Fruit fly (Drosophila melanogaster): ENCODE data around the gene CG34267.

Gene CG34267

DNA sequence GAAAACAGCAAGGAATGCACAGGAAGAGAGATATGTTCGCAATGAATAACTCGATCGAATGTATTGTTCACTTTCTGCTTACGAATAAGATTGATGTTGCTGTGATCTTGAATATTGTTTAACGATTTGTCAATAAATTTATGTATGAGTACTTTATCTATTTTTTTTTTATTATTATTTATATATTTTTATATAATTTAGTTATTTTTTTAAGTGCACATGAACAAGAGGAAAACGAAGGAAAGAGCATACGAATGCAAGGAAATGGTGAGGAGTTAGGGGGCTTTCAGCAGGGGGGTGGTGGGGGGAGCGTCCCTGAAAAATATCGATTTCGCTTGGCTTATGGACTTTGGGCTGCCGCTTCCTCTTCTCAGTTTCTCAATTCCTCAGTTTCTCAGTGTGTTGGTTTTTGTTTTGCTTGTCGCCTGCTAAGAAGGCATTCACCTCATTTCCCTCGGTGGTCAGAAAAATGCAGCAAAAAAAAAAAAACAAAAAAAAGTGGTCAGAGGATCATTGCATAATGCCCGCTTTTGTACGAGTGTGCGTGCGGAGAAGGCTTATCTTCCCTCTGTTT is 31.1 kb upstream of the CG34267 start:
- TF ChIP-seq toe (GFP tag; optimal IDR thresholded peaks at IDR 0.05) (no peak), cnc (optimal IDR thresholded peaks at IDR 0.05) (no peak), Mnt (GFP tag; optimal IDR thresholded peaks at IDR 0.05) (no peak), cic (GFP tag; optimal IDR thresholded peaks at IDR 0.05) (no peak), bab1 (GFP tag; optimal IDR thresholded peaks at IDR 0.05) (no peak), CG11617 (GFP tag; optimal IDR thresholded peaks at IDR 0.05) (no peak), Crg-1 (GFP tag; optimal IDR thresholded peaks at IDR 0.05) (no peak), CG7101 (tag; optimal IDR thresholded peaks at IDR 0.05) (no peak), CG7045 (GFP tag; optimal IDR thresholded peaks at IDR 0.05) (no peak), Hr96 (GFP tag; optimal IDR thresholded peaks at IDR 0.05) (no peak), ovo (GFP tag; optimal IDR thresholded peaks at IDR 0.05) (no peak), CG33017 (tag; optimal IDR thresholded peaks at IDR 0.05) (no peak), CG14711 (tag; optimal IDR thresholded peaks at IDR 0.05) (no peak), tj (GFP tag; optimal IDR thresholded peaks at IDR 0.05) (no peak), kay (GFP tag; ENCODE audit: borderline replicate concordance) (no peak), CG5204 (GFP tag; optimal IDR thresholded peaks at IDR 0.05) (no peak), CG1620 (GFP tag; optimal IDR thresholded peaks at IDR 0.05) (no peak), pad (GFP tag; optimal IDR thresholded peaks at IDR 0.05) (no peak)

dm6 chr3L:530813-531212 is 30.6 kb upstream of the CG34267 start:
- TF ChIP-seq CG7101 (tag; optimal IDR thresholded peaks at IDR 0.05) (no peak), ovo (GFP tag; optimal IDR thresholded peaks at IDR 0.05) (no peak), toe (GFP tag; optimal IDR thresholded peaks at IDR 0.05) (no peak), CG33017 (tag; optimal IDR thresholded peaks at IDR 0.05) (no peak)

dm6 chr3L:528037-528436 is 27.8 kb upstream of the CG34267 start, which contains the start of gene CG34269:
Gene CG34269 (plus strand): TSS chr3L:528337.
- TF ChIP-seq CG1620 (GFP tag; optimal IDR thresholded peaks at IDR 0.05): no peak
- no peak for TF ChIP-seq Mnt (GFP tag; optimal IDR thresholded peaks at IDR 0.05)
- TF ChIP-seq tj (GFP tag; optimal IDR thresholded peaks at IDR 0.05): no peak

dm6 chr3L:524246-524645 is 24.0 kb upstream of the CG34267 start:
- TF ChIP-seq cnc (optimal IDR thresholded peaks at IDR 0.05) (no peak), cic (GFP tag; optimal IDR thresholded peaks at IDR 0.05) (no peak), Hr96 (GFP tag; optimal IDR thresholded peaks at IDR 0.05) (no peak), CG1620 (GFP tag; optimal IDR thresholded peaks at IDR 0.05) (no peak), Mnt (GFP tag; optimal IDR thresholded peaks at IDR 0.05) (no peak), ovo (GFP tag; optimal IDR thresholded peaks at IDR 0.05) (no peak), CG33017 (tag; optimal IDR thresholded peaks at IDR 0.05) (no peak), CG11617 (GFP tag; optimal IDR thresholded peaks at IDR 0.05) (no peak), tj (GFP tag; optimal IDR thresholded peaks at IDR 0.05) (no peak), CG12768 (GFP tag; optimal IDR thresholded peaks at IDR 0.05) (no peak), pad (GFP tag; optimal IDR thresholded peaks at IDR 0.05) (no peak), toe (GFP tag; optimal IDR thresholded peaks at IDR 0.05) (no peak)

dm6 chr3L:520465-521216 is 20.4 kb upstream of the CG34267 start:
- TF ChIP-seq cic (GFP tag; optimal IDR thresholded peaks at IDR 0.05) (no peak), Crg-1 (GFP tag; optimal IDR thresholded peaks at IDR 0.05) (no peak)

DNA sequence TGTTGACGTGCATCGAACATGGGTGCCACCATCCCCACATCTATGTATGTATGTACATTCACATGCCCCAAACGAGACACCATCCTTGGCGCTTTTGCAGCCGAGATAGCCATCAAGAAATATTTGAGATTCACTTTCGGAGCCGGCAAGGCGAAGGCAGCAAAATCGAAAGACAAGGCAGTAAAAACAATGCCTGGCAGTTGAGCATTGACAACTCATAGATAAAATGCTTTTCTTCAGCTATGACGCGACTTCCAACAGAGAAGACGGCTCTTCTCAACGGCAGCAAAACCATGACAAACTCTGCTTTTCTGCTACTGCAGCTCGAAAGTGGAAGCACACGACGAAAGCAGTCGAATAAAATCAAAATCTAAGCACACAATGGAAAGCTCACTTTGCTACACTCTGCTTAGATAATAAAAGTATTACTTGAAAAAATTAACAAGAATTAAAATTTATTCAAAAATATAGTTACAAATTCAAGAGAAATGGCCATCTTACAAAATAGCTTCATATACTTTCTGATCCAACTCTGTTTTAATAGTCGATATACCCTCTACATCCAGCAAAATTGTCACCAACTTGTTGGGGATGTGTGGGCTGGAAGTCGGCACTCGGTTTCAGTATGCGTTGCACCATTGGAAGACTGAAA is 16.8 kb upstream of the CG34267 start:
- TF ChIP-seq pad (GFP tag; optimal IDR thresholded peaks at IDR 0.05): no peak
- no peak for TF ChIP-seq Mnt (GFP tag; optimal IDR thresholded peaks at IDR 0.05)
- no peak for TF ChIP-seq toe (GFP tag; optimal IDR thresholded peaks at IDR 0.05)
- no peak for TF ChIP-seq CG14711 (tag; optimal IDR thresholded peaks at IDR 0.05)
- TF ChIP-seq Hr96 (GFP tag; optimal IDR thresholded peaks at IDR 0.05): no peak
- TF ChIP-seq bab1 (GFP tag; optimal IDR thresholded peaks at IDR 0.05): no peak
- no peak for TF ChIP-seq CG5204 (GFP tag; optimal IDR thresholded peaks at IDR 0.05)
- TF ChIP-seq Crg-1 (GFP tag; optimal IDR thresholded peaks at IDR 0.05): no peak
- no peak for TF ChIP-seq CG11617 (GFP tag; optimal IDR thresholded peaks at IDR 0.05)
- no peak for TF ChIP-seq CG12768 (GFP tag; optimal IDR thresholded peaks at IDR 0.05)
- TF ChIP-seq CG1620 (GFP tag; optimal IDR thresholded peaks at IDR 0.05): no peak
- TF ChIP-seq CG33017 (tag; optimal IDR thresholded peaks at IDR 0.05): no peak
- TF ChIP-seq CG7101 (tag; optimal IDR thresholded peaks at IDR 0.05): no peak
- TF ChIP-seq kay (GFP tag; ENCODE audit: borderline replicate concordance): no peak

- TF ChIP-seq CG11617 (GFP tag; optimal IDR thresholded peaks at IDR 0.05) (no peak), cnc (optimal IDR thresholded peaks at IDR 0.05) (no peak), bab1 (GFP tag; optimal IDR thresholded peaks at IDR 0.05) (no peak), kay (GFP tag; ENCODE audit: borderline replicate concordance) (no peak), CG7045 (GFP tag; optimal IDR thresholded peaks at IDR 0.05) (no peak), toe (GFP tag; optimal IDR thresholded peaks at IDR 0.05) (no peak), pad (GFP tag; optimal IDR thresholded peaks at IDR 0.05) (no peak), Clk (GFP tag; optimal IDR thresholded peaks at IDR 0.05) (no peak), CG7101 (tag; optimal IDR thresholded peaks at IDR 0.05) (no peak), CG12768 (GFP tag; optimal IDR thresholded peaks at IDR 0.05) (no peak)
These were observed 16.3 kb upstream of the CG34267 start for dm6 chr3L:516544-516943.

Data from whole organism, adult.